Worm (Caenorhabditis elegans) whole organism, L4 larva: ENCODE results near the gene F59A1.6.

ENCODE experiments used
- F26F4.8 ChIP-seq: fragments of 200-800 bp; sonication (Bioruptor generic); conservative IDR thresholded peaks from 2 replicates; pipeline ENCODE4 v1.3.6; 2022; ENCODE audit warnings: missing genetic modification characterization, missing compliant biosample characterization
- F37D6.2 ChIP-seq: sonication (generic microtip); optimal IDR thresholded peaks from 2 replicates; lab custom pipeline; 2016; ENCODE audit warnings: mild to moderate bottlenecking, missing genetic modification characterization, missing compliant biosample characterization
- F44E2.7 ChIP-seq: fragments of 200-800 bp; sonication (Bioruptor generic); IDR thresholded peaks from 2 replicates; pipeline ENCODE4 v2.1.2; 2022; ENCODE audit warnings: missing genetic modification characterization, missing compliant biosample characterization
- R02D3.7 ChIP-seq: fragments of 150-350 bp; sonication (generic microtip); optimal IDR thresholded peaks from 3 replicates; lab custom pipeline; 2014; ENCODE audit warnings: missing biosample characterization, missing genetic modification characterization
- Y48G9A.11 ChIP-seq: fragments of 200-800 bp; sonication (Bioruptor generic); IDR thresholded peaks from 2 replicates; pipeline ENCODE4 v1.3.6; 2022; ENCODE audit warnings: missing genetic modification reagents, missing genetic modification characterization, missing compliant biosample characterization
- ZK337.2 ChIP-seq: fragments of 200-800 bp; sonication (Bioruptor generic); IDR thresholded peaks from 2 replicates; pipeline ENCODE4 v1.3.6; 2022; ENCODE audit warnings: missing genetic modification reagents, missing genetic modification characterization, missing compliant biosample characterization
- aha-1 ChIP-seq: fragments of 150-350 bp; peaks from one replicate; lab custom pipeline; 2014; ENCODE audit warnings: missing biosample characterization, missing genetic modification characterization
- aly-2 ChIP-seq: sonication (generic microtip); optimal IDR thresholded peaks from 2 replicates; lab custom pipeline; 2018; ENCODE audit warnings: missing biosample characterization, missing genetic modification characterization
- ceh-62 ChIP-seq: sonication (generic microtip); optimal IDR thresholded peaks from 2 replicates; lab custom pipeline; 2017; ENCODE audit warnings: missing biosample characterization, missing genetic modification characterization
- daf-12 ChIP-seq: fragments of 150-350 bp; optimal IDR thresholded peaks from 2 replicates; lab custom pipeline; 2014; ENCODE audit warnings: missing biosample characterization, missing genetic modification reagents, missing genetic modification characterization
- daf-16 ChIP-seq, 3 experiments: sonication (generic microtip); optimal IDR thresholded peaks; 2 replicates each; lab custom pipeline; 2016 to 2017; ENCODE audit warnings: missing genetic modification characterization in 3 of 3, missing genetic modification reagents in 3 of 3, mild to moderate bottlenecking in 2 of 3, missing compliant biosample characterization in 2 of 3, missing biosample characterization in 1 of 3, moderate library complexity in 1 of 3
- dmd-8 ChIP-seq: fragments of 200-800 bp; sonication (Bioruptor generic); IDR thresholded peaks from 2 replicates; pipeline ENCODE4 v1.3.6; 2022; ENCODE audit warnings: missing genetic modification characterization, missing compliant biosample characterization
- egl-43 ChIP-seq: fragments of 200-800 bp; sonication (Bioruptor generic); IDR thresholded peaks from 2 replicates; pipeline ENCODE4 v1.3.6; 2022; ENCODE audit warnings: missing genetic modification reagents, missing genetic modification characterization, missing compliant biosample characterization
- fkh-10 ChIP-seq: fragments of 150-350 bp; optimal IDR thresholded peaks from 2 replicates; lab custom pipeline; 2014; ENCODE audit warnings: missing biosample characterization, missing genetic modification reagents, missing genetic modification characterization
- fos-1 ChIP-seq: fragments of 150-350 bp; optimal IDR thresholded peaks from 2 replicates; lab custom pipeline; 2014; ENCODE audit warnings: missing biosample characterization, missing genetic modification characterization
- hlh-30 ChIP-seq: sonication (generic microtip); optimal IDR thresholded peaks from 2 replicates; lab custom pipeline; 2017; ENCODE audit warnings: antibody characterized with exemption, mild to moderate bottlenecking, missing genetic modification characterization, missing compliant biosample characterization; ENCODE audit not compliant: insufficient read depth
- jun-1 ChIP-seq: fragments of 150-350 bp; optimal IDR thresholded peaks from 2 replicates; lab custom pipeline; 2014; ENCODE audit warnings: missing biosample characterization, missing genetic modification reagents, missing genetic modification characterization
- lim-7 ChIP-seq: fragments of 200-800 bp; sonication (Bioruptor generic); IDR thresholded peaks from 2 replicates; pipeline ENCODE4 v1.3.6; 2022; ENCODE audit warnings: missing genetic modification characterization, missing compliant biosample characterization
- lin-1 ChIP-seq: fragments of 200-800 bp; sonication (Bioruptor generic); IDR thresholded peaks from 2 replicates; pipeline ENCODE4 v1.3.6; 2022; ENCODE audit warnings: missing genetic modification reagents, missing genetic modification characterization, missing compliant biosample characterization
- lin-13 ChIP-seq: fragments of 150-350 bp; optimal IDR thresholded peaks from 2 replicates; lab custom pipeline; 2014; ENCODE audit warnings: missing biosample characterization, missing genetic modification reagents, missing genetic modification characterization
- lin-15B ChIP-seq: fragments of 150-350 bp; sonication (generic microtip); optimal IDR thresholded peaks from 3 replicates; lab custom pipeline; 2014; ENCODE audit warnings: missing biosample characterization, missing genetic modification characterization
- lir-3 ChIP-seq: sonication (generic microtip); optimal IDR thresholded peaks from 2 replicates; lab custom pipeline; 2016; ENCODE audit warnings: mild to moderate bottlenecking, missing genetic modification characterization, missing compliant biosample characterization
- mep-1 ChIP-seq: fragments of 150-350 bp; sonication (generic microtip); optimal IDR thresholded peaks from 3 replicates; lab custom pipeline; 2014; ENCODE audit warnings: missing biosample characterization, missing genetic modification characterization
- mxl-2 ChIP-seq: fragments of 200-800 bp; sonication (Bioruptor generic); conservative IDR thresholded peaks from 2 replicates; pipeline ENCODE4 v1.3.6; 2022; ENCODE audit warnings: missing genetic modification reagents, missing genetic modification characterization, missing compliant biosample characterization
- nhr-10 ChIP-seq: fragments of 150-350 bp; optimal IDR thresholded peaks from 2 replicates; lab custom pipeline; 2014; ENCODE audit warnings: missing biosample characterization, missing genetic modification characterization
- nhr-25 ChIP-seq: sonication (generic microtip); optimal IDR thresholded peaks from 2 replicates; lab custom pipeline; 2017; ENCODE audit warnings: missing genetic modification characterization, mild to moderate bottlenecking, missing compliant biosample characterization, antibody characterized with exemption, moderate library complexity, borderline replicate concordance; ENCODE audit not compliant: insufficient read depth
- nhr-41 ChIP-seq: fragments of 200-800 bp; sonication (Bioruptor generic); IDR thresholded peaks from 2 replicates; pipeline ENCODE4 v1.3.6; 2022; ENCODE audit warnings: missing genetic modification reagents, missing genetic modification characterization, missing compliant biosample characterization
- set-16 ChIP-seq: fragments of 200-800 bp; sonication (Bioruptor generic); IDR thresholded peaks from 2 replicates; pipeline ENCODE4 v1.3.6; 2022; ENCODE audit warnings: missing genetic modification reagents, missing genetic modification characterization, missing compliant biosample characterization
- spr-1 ChIP-seq: sonication (generic microtip); optimal IDR thresholded peaks from 2 replicates; lab custom pipeline; 2016; ENCODE audit warnings: mild to moderate bottlenecking, missing genetic modification characterization, missing compliant biosample characterization
- vab-7 ChIP-seq: fragments of 200-800 bp; sonication (Bioruptor generic); IDR thresholded peaks from 2 replicates; pipeline ENCODE4 v1.3.6; 2022; ENCODE audit warnings: missing genetic modification reagents, missing genetic modification characterization, missing compliant biosample characterization
- zfp-2 ChIP-seq: sonication (generic microtip); optimal IDR thresholded peaks from 2 replicates; lab custom pipeline; 2016; ENCODE audit warnings: mild to moderate bottlenecking, missing genetic modification characterization, missing compliant biosample characterization
- ztf-11 ChIP-seq: fragments of 150-350 bp; optimal IDR thresholded peaks from 2 replicates; lab custom pipeline; 2014; ENCODE audit warnings: missing biosample characterization, missing genetic modification characterization

The F59A1.6 gene

DNA sequence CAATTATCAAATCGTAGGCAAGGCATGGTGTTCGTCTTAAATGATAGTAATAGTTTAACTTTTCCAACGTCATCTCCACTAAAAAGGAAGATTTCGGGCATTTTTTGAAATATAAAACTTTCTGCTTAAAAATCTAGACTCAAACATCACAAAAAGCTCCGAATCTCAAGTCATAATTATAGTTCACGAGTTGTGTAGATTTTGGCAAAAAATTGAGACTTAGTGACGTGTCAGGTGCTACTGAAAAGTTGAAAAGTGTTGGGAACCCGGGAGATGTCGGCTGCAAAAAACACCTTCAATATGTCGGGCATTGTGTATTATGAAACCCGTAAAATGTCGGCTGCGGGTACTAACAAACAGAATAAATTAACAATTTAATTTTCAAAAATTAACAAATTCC is 10.9 kb downstream of the F59A1.6 start, which contains the start of gene Y26G10.1:
Gene Y26G10.1, minus strand, starts transcription at position 101 of the 400 bp plus-strand sequence.
- TF ChIP-seq zfp-2 (tag; lab: Kevin White, UChicago) (no peak), aly-2 (tag; lab: Kevin White, UChicago) (no peak), set-16 (GFP tag; lab: Robert Waterston, UW) (no peak), R02D3.7 (tag; lab: Kevin White, UChicago) (no peak), ZK337.2 (GFP tag; lab: Robert Waterston, UW) (no peak), F37D6.2 (tag; lab: Kevin White, UChicago) (no peak), fkh-10 (GFP tag; lab: Kevin White, UChicago) (no peak), aha-1 (tag; lab: Kevin White, UChicago) (no peak), daf-16 (GFP tag; optimal IDR thresholded peaks at IDR 0.05; lab: Kevin White, UChicago) (no peak), daf-16 (tag; optimal IDR thresholded peaks at IDR 0.05; lab: Kevin White, UChicago) (no peak), lir-3 (no peak), F26F4.8 (GFP tag; lab: Robert Waterston, UW) (no peak), lin-13 (GFP tag; lab: Kevin White, UChicago) (no peak), hlh-30 (tag; lab: Kevin White, UChicago) (no peak), fos-1 (tag; lab: Kevin White, UChicago) (no peak), nhr-10 (tag; lab: Kevin White, UChicago) (no peak), dmd-8 (GFP tag; lab: Robert Waterston, UW) (no peak), lin-15B (no peak)

DNA sequence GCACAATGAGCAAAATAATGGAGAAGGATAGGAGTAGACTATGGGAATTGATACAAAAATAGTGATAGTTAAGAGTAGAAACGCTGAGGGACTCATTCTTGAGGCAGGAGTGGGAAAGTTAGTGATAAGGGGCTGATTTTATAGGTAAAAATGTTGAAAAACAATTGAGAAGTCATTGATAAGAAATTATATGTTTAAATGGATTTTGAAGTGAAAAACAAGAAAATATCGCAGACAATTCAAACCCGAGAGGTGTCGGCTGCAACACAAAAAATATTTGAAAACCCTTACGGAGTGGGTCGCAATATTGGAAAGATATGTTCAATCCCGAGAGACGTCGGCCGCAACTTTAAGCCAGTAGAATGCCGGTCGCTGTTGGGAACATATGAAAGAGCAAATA is 11.8 kb downstream of the F59A1.6 start, which contains the start of gene spp-29:
Gene spp-29, minus strand, starts transcription at position 101 of the 400 bp plus-strand sequence.
- TF ChIP-seq nhr-41 = no peak
- no peak for TF ChIP-seq nhr-25 (tag; lab: Kevin White, UChicago)

DNA sequence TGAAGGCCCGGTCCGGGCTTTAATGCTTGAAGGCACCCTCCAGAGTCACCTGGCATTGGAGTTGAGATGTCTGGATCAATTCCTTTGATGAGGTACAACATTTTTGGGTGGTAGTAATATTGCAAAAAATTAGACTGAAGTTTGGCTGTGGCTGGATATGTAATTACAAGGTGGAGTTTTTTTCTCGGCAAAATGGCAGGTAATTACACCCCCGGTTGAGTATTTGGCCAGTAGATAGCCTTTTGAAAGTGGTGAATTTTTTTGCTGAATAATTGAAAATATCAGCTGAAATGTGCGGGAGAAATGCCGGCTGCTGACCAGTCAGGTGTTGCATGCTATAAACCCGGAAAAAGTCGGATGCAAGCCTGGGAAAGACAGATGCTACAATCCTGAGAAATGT is 14.2 kb downstream of the F59A1.6 start, which contains the start of gene Y26G10.4:
Gene Y26G10.4, minus strand, starts transcription at position 101 of the 400 bp plus-strand sequence.
- TF ChIP-seq spr-1 (no peak), ztf-11 (tag; lab: Kevin White, UChicago) (no peak), vab-7 (no peak), Y48G9A.11 (no peak), jun-1 (tag; lab: Kevin White, UChicago) (no peak), ceh-62 (tag; lab: Kevin White, UChicago) (no peak), ZK337.2 (GFP tag; lab: Robert Waterston, UW) (no peak), lim-7 (GFP tag; lab: Robert Waterston, UW) (no peak), daf-12 (tag; lab: Kevin White, UChicago) (no peak), egl-43 (GFP tag; lab: Robert Waterston, UW) (no peak), F44E2.7 (GFP tag; lab: Robert Waterston, UW) (no peak), mep-1 (no peak), dmd-8 (GFP tag; lab: Robert Waterston, UW) (no peak), lin-1 (GFP tag; lab: Robert Waterston, UW) (no peak)

DNA sequence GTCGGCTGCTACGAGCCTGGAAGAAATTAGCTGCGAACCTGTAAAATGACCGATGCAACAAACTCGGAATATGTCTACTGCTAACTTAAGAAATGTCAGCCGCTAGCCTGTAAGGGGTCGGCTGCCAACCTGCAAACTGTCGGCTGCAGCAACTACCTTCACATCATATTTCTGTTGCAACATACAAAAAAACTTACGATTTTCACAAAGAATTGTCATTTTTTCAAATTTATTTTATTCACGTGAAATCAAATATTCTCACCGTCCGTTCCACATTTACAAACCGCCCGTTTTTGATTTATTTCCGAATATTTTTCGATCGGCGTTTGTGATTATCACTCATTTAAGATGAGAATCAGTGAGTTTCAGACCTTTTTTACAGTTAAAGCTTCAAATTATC is 14.7 kb downstream of the F59A1.6 start, which contains the start of gene Y26G10.6:
Gene Y26G10.6, plus strand, starts transcription at position 301 of the 400 bp plus-strand sequence.
- TF ChIP-seq mxl-2 = no peak
- TF ChIP-seq, all 104 proteins: peak for 0

DNA sequence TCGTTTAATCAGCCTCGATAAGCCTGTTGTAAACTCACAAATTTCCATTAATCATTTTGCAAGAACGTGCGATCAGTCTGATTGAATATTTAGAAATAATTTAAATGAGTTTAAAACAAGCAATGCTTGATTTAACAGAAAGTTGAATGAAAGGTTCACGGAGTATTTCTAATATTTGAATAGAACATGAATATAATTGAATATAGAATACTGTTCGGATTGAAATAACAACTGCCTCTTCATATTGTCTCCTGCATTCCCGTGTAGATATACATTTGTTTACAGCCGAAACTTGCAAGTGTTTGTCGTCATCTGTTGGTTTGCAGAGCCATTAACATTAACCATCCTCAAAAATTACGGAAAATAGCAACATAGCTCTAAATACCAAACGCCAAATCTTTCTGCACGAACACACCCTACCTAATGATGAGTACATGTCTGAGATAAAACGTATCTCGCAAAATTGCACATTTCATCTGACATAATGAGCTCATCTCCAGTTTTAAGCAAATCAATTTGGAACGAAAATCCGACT is 15.9 kb downstream of the F59A1.6 start, which contains the start of the genes Y26G10.5 and srh-32:
Gene Y26G10.5, minus strand, starts transcription at position 101 of the 535 bp plus-strand sequence.
Gene srh-32, plus strand, starts transcription at position 485 of the 535 bp plus-strand sequence.
- TF ChIP-seq aha-1 (tag; lab: Kevin White, UChicago) (peak; percentile 55), fkh-10 (GFP tag; lab: Kevin White, UChicago) (no peak), F44E2.7 (GFP tag; lab: Robert Waterston, UW) (no peak)
